Worm (Caenorhabditis elegans) whole organism, late embryonic: ENCODE results near the gene srbc-44.

ENCODE experiments used
- F13H6.1 ChIP-seq: sonication (generic microtip); optimal IDR thresholded peaks from 2 replicates; lab custom pipeline; 2016; ENCODE audit warnings: missing genetic modification characterization, missing compliant biosample characterization
- K02D7.2 ChIP-seq: sonication (generic microtip); optimal IDR thresholded peaks from 2 replicates; lab custom pipeline; 2017; ENCODE audit warnings: mild to moderate bottlenecking, missing genetic modification characterization, missing compliant biosample characterization
- hlh-13 ChIP-seq: fragments of 200-800 bp; sonication (Bioruptor generic); optimal IDR thresholded peaks from 2 replicates; lab custom pipeline; 2018; ENCODE audit warnings: mild to moderate bottlenecking, missing genetic modification characterization, missing compliant biosample characterization
- pqm-1 ChIP-seq: sonication (generic microtip); optimal IDR thresholded peaks from 2 replicates; lab custom pipeline; 2016; ENCODE audit warnings: missing genetic modification characterization, missing compliant biosample characterization
- sdc-2 ChIP-seq: sonication (generic microtip); optimal IDR thresholded peaks from 2 replicates; lab custom pipeline; 2016; ENCODE audit warnings: missing genotype, missing genetic modification characterization, missing compliant biosample characterization

- TF ChIP-seq F13H6.1 (tag; lab: Kevin White, UChicago) (no peak), K02D7.2 (tag; lab: Kevin White, UChicago) (no peak), sdc-2 (tag; lab: Kevin White, UChicago) (no peak), hlh-13 (no peak), pqm-1 (no peak)
Measured at ce11 chrV:12792752-12793151, 4.4 kb upstream of the srbc-44 start, which contains the start of gene ugt-5.
